Fruit fly (Drosophila melanogaster) ovary, adult (tissue): ENCODE data around the gene Rac1.

Source experiments
- CG17801 ChIP-seq: fragments of 200-800 bp; optimal IDR thresholded peaks from 2 replicates; lab custom pipeline; 2019; ENCODE audit warnings: missing biosample characterization, mild to moderate bottlenecking, missing genetic modification characterization, moderate library complexity; ENCODE audit not compliant: partially characterized antibody

The Rac1 gene

DNA sequence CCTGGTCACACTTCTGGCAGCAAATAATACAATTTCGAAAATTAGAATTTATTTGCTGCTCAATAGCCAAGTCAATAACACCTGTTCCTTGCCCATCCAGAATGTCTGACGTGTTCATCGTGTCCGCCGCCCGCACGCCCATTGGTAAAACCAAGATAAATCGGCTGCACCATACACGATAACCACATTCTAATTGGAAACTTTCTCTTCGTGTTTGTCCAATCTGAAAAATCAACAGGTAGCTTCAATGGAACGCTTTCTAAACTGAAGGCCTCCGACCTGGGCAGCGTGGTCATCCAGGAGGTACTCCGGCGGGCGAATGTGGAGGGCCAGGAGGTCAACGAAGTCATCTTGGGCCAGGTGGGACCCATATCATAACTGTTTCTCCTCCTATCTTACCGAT lies 468 bp upstream of the Rac1 start:
- no peak for TF ChIP-seq CG17801 (GFP tag; lab: Kevin White, UChicago)

DNA sequence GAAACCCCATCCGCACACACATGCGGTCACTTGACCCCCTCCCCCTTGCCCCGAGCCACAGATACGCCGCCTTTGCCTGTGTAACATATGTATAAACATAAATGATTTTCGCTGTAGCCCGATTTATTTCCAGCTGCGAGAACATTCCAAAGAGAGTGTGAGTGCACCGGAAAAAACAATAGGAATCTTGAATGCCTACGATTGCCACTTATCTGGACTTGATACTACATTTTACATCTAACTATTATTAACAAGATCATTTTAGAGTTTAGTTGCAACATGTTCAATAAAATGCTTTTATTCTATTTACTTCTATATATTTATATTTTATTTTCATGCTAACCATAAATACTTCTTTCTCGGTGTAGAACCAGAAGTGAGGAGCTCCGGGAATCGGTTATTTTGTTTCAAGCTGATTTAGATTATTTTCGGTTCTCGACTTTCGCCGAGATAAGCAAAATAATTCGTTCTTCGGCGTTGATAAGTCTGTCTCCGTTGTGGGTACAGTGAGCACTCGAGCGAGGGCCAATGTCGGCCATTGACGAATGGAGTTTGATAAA lies 2.3 kb downstream of the Rac1 start:
- TF ChIP-seq CG17801 (GFP tag; lab: Kevin White, UChicago) = peak; percentile 90

DNA sequence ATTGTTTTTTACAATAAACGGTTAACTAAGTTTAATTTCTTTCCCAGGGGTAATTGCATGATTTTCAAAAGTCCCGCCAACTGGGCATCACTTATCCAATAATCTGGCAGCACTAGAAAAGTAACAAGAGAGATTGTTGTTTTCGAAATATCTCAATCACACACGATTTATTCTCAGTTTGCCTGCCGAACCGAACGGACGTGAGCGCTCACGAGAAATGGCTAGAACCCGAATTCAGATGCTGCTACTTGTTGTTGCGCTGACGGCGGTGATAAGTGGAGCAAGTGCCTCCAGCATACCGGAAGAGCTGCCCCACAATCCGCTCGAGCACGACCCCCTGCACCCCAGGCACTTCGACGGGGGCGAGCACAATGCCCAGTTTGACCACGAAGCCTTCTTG lies 4.0 kb downstream of the Rac1 start, which contains the start of gene scf:
Gene scf, plus strand, starts transcription at position 164 of the 400 bp plus-strand sequence.
- TF ChIP-seq CG17801 (GFP tag; lab: Kevin White, UChicago) = no peak

DNA sequence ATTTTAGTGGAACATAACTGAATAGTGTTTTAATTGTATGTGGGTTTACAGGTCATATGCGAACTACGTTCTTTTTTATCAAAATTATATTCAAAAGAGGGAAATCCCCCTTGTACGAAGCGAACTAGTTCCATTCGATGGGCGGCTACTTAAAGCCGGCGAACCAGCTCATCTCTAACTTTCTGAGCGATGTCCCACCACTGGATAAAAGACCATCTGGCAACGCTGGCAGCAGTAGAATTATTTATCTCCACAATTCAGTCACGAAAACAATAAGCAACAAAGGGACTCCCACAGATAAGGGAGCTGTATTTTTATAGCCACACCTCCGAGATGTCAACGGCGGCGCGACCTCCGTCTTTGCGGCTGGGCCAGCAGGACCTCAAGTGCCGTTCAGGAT lies 6.8 kb downstream of the Rac1 start, which contains the start of gene Rabex-5:
Gene Rabex-5, plus strand, starts transcription at position 221 of the 400 bp plus-strand sequence.
- TF ChIP-seq CG17801 (GFP tag; lab: Kevin White, UChicago) = no peak

DNA sequence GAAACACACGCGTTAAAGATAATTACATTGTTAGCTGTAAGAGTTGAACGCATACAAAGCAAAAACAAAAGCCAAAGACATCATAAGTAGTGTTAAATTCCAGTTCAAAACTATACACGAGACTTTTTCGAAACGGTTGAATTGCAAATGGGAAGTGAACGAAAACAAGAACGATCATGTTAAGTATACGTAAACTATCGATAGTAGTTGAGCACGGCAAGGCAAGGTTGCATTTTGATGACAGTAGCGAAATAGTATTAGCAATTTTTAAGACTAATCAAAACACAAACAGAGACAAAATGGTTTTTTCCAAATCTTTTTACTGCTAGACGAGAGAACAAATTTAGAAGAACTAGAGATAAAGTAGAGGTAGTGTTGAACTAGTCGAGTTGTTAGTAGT lies 7.6 kb downstream of the Rac1 start:
- TF ChIP-seq CG17801 (GFP tag; lab: Kevin White, UChicago) = no peak

DNA sequence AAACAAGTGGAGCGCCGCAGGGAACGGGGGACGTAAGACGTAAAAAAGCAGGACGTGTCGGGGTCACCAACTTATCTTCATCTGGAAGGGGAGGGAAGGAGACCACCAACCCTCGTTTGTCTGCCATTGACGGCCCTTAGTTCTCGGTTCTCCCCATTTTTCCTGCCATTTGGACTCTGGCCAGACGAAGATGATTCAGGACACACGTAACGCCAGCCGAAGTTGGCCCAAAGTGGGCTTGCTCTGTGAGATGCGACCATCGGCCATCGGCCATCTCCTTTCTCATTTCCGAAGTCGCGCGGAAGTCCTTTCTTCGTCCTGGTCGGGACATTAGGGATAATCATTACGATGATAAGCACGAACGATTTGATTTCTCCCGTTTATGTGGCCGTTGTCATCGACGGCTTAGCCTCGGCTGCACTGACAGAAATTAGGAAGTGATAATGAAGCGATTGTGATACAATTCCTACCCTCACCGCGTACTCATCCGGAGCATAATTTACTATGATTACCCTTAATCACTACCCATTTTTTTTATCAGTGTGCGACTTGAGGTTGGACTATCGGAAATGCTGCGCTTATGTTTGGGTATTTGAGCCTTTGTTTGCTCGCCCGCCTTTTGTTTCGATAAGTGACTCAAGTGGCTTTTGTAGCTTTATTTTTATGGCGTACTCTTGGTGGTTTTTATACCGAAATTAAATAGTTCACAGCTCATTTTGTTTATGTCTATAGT lies 21.4 kb downstream of the Rac1 start:
- no peak for TF ChIP-seq CG17801 (GFP tag; lab: Kevin White, UChicago)

DNA sequence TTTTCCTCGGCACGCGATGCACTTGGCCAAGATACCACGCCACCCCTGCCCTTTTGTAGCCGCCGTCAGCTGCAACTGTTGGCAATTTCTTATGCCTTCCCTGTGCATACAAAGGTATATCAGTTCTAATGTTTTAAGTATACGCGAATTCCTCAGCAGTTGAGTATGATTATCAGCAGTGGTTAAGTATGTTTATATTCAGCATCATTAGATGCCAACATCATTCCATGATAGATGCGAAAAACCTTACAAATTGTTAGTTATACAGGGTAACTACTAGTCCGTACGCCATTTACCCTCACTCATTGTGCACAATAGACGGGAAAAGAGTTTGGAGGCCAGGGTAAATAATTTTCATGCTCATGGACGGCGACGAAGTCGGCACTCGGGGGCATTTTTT lies 22.8 kb downstream of the Rac1 start:
- TF ChIP-seq CG17801 (GFP tag; lab: Kevin White, UChicago) = no peak

DNA sequence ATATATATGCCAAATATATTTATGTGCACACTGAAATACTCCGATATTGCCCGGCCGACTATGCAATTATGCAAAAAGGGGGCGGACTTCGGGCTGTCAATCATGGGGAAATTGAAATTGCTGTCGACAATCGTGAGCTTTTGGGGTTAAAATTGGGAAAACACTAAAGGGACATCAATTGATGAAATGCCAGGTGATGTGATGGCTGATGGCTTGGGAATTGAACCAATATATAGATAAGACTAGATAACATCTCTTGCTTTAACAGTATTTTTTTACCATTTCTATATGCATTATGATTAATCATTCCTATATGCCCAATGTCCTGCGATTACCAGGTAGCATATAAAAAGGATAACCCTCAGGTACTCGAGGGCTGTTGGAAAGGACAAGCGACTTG lies 24.5 kb downstream of the Rac1 start:
- TF ChIP-seq CG17801 (GFP tag; lab: Kevin White, UChicago) = no peak

DNA sequence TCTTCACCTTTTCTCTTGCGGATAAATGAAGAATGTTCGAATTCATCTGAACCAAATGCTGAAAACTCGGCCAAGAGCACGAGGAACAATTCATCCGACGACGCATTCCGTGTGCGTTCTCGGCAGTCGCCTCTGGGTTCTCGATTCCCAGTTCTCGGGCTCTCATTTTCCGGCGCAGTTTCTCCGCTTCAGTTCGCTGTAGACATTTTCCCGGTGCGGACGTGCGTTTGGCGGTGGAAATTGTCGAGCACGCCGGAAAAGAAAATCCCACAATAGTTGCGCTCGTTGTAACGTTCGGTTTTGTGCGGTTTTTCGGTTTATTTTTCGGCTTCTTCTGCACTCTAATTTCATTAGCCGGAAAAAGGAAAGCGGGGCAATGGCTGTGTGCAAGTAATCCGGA lies 26.7 kb downstream of the Rac1 start, which contains the start of gene CG32333:
Gene CG32333, plus strand, starts transcription at position 190 of the 400 bp plus-strand sequence.
- TF ChIP-seq CG17801 (GFP tag; lab: Kevin White, UChicago) = no peak

DNA sequence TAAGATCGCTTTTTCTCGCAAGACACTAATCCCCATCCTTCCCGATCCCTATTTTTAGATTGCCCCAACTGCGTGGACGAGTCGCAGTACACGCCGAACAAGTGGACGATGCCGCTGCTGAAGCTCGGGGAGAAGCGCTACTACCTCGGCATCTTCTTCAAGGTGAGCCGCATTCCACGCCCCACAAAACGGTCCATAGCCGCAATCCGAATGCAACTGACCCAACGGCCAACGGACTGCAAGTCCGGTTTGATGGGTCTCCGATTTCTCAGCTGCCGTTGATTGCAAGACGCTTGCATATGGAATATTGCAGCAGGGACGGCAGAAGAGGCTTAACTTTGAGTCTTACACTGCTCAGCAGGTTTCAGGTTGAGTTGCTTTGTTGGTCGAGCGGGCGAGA lies 33.5 kb downstream of the Rac1 start:
- TF ChIP-seq CG17801 (GFP tag; lab: Kevin White, UChicago) = no peak

DNA sequence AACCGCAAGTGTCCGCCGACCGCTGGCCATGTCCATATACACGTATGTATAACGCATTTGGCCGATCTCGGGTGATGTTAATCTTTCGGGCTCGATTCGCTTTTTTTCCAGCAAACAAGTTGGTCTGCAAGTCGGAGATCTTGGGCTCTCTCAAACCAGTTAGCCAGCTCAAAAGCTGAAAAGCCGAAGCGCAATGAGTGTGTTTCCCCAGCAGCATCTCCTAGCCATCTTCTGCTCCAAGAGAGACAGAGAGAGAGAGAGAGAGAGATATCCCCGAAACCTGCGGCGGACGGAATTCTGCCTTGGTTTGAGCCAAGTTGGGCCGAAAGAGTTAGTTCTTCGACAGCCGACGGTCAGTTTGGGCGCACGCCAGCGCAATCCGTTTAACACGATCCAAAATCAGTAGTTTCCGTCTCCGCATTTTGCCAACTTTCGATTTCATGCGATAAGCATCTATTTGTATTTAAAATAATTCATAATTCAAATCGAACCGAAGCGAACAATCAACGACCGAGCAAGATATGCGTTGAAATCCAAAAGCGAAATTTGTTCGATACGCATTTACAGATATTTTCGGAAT lies 37.0 kb downstream of the Rac1 start:
- no peak for TF ChIP-seq CG17801 (GFP tag; lab: Kevin White, UChicago)

DNA sequence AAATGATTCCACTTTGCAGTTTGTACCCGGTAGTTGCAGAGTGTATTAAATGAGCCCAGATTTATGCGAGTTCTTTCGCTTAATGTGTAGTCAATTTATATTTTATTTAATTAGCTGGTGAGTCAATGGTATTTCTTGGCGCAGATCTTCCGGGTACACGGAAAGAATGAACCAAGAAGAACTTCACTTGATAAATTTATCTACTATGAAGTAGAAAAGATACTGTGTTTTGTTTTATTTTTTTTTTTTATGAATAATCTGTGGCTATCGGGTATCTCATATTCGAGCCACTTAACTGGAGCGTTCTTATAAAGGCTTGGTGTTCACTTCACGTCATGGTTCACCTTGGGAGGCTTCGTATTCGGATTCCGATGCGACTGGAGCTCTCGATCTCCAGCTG lies 37.5 kb downstream of the Rac1 start:
- no peak for TF ChIP-seq CG17801 (GFP tag; lab: Kevin White, UChicago)

DNA sequence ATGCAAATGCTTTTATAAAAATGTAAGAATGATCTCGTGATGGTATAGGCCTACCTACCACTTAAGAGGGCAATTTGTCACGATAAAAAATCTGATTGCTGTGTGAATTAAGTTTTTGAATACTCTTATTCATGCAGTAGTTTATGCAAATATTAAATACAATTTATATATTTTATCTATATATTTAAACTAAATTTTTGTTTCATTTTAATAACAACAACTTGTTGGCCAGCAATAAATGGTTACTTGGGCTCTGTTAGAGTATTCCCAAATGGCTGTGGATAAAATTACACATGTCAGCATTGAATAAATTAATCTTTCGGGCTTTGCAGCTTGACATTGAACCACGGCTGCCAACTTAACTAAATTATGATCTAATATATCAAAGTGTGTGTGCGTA lies 43.9 kb downstream of the Rac1 start:
- TF ChIP-seq CG17801 (GFP tag; lab: Kevin White, UChicago) = no peak

DNA sequence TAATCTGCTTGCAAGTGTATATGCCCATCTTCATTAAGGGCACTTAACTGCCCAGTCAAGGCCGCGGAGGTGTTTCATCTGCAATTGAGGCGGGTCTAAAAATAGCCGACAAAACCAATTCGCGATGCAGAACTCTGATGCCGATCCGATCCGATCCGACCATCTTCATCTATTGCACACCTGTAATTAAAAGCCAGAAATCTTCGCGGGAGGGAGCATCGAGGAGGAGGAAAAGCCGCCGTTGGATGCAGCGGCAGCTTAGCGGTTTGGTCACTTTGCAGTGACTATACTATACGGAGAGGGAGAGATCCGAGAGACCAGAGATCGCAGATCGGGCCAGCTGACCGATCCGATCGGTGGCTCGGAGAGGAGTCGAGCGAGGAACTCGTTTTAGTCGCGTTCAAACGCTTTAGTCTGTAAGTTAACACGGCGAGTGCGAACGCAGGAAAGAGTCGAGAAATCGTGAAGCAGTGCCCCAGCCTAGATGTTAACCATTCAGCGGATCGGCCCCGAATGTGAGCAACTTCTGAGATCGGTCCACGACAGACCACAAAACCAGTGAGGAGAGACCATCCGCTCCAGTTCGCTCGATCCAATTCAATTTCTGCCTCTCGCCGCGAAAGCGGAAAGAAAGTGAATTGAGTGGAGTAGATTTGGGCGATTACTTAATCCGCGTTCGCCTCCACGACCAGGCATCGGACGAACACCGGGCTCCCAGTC lies 46.3 kb downstream of the Rac1 start, which contains the start of gene tfc:
Gene tfc, plus strand, starts transcription at position 389 of the 720 bp plus-strand sequence.
- no peak for TF ChIP-seq CG17801 (GFP tag; lab: Kevin White, UChicago)

DNA sequence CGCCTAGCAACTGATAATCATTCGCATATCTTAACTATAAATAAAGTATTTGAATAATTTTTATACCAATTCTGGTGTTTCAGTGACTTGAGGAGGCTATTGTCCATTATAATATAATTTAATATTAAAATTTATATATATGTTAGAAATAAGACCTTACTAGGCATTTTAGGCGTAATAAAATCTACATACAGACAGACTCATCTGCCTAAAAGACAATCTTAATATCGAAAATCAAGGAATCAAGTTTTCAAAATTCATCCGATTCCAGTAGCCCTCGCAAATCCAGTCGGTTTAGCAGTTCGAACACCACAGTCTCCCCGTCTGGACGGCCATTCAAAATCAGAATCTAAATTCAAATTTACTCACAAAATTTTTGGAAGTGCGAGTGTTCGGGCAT lies 50.8 kb downstream of the Rac1 start, which contains the start of the genes CG9130 and CG9133:
Gene CG9130, plus strand, starts transcription at position 301 of the 400 bp plus-strand sequence.
Gene CG9133, plus strand, starts transcription at position 301 of the 400 bp plus-strand sequence.
- TF ChIP-seq CG17801 (GFP tag; lab: Kevin White, UChicago) = no peak
